Worm (Caenorhabditis elegans): Measurements from ENCODE around the gene K05B2.4.

DNA sequence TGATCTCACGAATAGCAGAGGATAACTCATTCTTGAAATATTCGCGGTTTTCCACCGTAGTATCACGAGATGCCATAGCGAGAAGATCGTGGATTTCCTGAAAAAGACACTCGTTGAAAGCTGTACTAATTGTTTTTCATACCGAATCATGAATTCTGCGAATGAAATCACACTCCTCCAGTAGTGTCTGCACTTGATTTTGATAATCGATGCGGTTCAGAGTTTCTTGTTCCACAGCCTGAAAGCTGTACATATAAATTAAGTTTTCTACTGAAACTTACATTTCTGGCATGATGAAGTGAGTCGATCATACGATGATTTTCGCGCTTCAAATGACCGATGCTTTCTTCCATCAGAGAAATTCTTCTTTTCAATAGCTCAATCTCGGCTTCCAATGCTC lies 6.3 kb downstream of the K05B2.4 start:
- TF ChIP-seq lsy-2 (tag; optimal IDR thresholded peaks at IDR 0.05) = no peak
- no peak for TF ChIP-seq unc-55 (GFP tag; optimal IDR thresholded peaks at IDR 0.05)
- no peak for TF ChIP-seq mdl-1 (tag; optimal IDR thresholded peaks at IDR 0.05)
- TF ChIP-seq aly-2 (tag; optimal IDR thresholded peaks at IDR 0.05) = no peak
- TF ChIP-seq unc-39 (tag; optimal IDR thresholded peaks at IDR 0.05) = no peak

All from whole organism, L2 larva.